Fruit fly (Drosophila melanogaster): ENCODE data around the gene Surf6.

The Surf6 gene

DNA sequence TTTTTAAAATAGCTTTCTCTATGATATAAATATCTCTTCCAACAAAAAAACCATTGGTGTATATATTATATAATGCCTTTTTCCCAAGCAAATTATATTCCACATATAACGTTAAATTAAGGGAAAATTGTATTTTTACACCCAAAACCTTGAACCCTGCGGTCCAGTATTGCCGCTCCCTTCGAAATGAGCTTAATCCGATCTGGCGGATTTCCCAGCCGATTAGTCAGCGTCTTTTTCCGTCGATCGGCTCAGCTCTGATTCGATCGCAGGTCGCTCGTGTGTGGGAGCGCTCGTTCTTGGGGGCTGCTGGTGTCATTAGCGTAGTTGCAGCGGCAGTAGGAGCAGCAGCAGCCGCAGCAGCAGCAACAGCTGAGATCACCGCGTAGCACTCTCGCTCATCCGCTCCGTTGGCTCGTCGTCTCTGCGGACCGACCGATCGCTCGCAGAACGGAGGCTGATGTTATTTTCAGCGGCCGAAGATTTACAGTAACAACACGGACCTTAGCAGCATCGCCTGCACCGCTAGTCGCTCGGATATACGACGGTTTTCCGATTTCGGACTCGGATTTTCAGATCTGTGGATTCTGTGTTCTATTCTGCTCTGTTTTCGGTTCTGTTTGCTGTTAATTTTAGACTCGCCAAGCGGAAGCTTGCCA, 14.2 kb downstream of the Surf6 start, which contains the start of gene CG4733:
CG4733 (plus strand) TSS at position 350 of the 659 bp plus-strand sequence.
- TF ChIP-seq Dif (GFP tag; optimal IDR thresholded peaks at IDR 0.05; ENCODE audit: partially characterized antibody): peak; percentile 32
- peak in 1 of 2 experiments; percentile 50 for TF ChIP-seq dl (GFP tag; optimal IDR thresholded peaks at IDR 0.05; ENCODE audit: insufficient read depth in 1 of 2, partially characterized antibody in 2 of 2)
- TF ChIP-seq woc (GFP tag; optimal IDR thresholded peaks at IDR 0.05): peak; percentile 32
- TF ChIP-seq dmrt93B (GFP tag; optimal IDR thresholded peaks at IDR 0.05): no peak
- no peak for TF ChIP-seq Sp1 (GFP tag; optimal IDR thresholded peaks at IDR 0.05)
- TF ChIP-seq CG32264 (GFP tag; optimal IDR thresholded peaks at IDR 0.05): no peak
- TF ChIP-seq OdsH (GFP tag; optimal IDR thresholded peaks at IDR 0.05): no peak
- peak; percentile 56 for TF ChIP-seq fru (GFP tag; optimal IDR thresholded peaks at IDR 0.05)
- no peak for TF ChIP-seq HLH106 (tag; optimal IDR thresholded peaks at IDR 0.05)
- TF ChIP-seq Myc (optimal IDR thresholded peaks at IDR 0.05): peak; percentile 98
- no peak for TF ChIP-seq Vsx2 (GFP tag; optimal IDR thresholded peaks at IDR 0.05; ENCODE audit: partially characterized antibody)

DNA sequence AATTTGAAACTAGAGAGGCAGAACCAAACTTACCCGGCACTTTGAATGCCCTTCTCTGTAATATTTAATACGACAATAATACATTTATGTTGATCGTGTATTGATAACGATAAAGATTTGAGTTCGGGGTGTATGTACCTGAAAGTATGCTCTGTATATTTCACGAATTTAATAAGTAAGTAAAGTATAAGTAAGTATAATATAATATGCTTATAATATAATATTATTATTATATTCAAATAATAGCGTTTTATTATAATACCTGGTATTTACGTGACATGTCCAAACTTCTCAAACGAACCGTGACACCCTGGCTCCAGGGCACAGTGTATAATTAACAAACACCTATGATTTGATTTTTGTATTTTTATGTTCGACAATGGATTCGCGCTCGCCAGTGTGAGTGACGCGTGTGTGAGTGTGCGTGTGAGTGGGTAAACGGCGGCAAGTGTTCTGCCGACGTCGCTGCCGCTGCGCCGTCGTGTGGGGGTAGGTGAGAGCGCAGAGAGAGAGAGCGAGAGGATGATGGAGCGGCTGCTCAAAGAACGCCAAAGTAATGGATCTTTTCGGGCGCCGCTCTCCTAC, 15.0 kb downstream of the Surf6 start:
- peak; percentile 13 for TF ChIP-seq fru (GFP tag; optimal IDR thresholded peaks at IDR 0.05)
- peak; percentile 56 to 70 for TF ChIP-seq dl (GFP tag; optimal IDR thresholded peaks at IDR 0.05; ENCODE audit: insufficient read depth in 1 of 2, partially characterized antibody in 2 of 2)
- TF ChIP-seq Mio (GFP tag; optimal IDR thresholded peaks at IDR 0.05): no peak
- TF ChIP-seq N (GFP tag; optimal IDR thresholded peaks at IDR 0.05): no peak
- peak; percentile 78 for TF ChIP-seq Dif (GFP tag; optimal IDR thresholded peaks at IDR 0.05; ENCODE audit: partially characterized antibody)

DNA sequence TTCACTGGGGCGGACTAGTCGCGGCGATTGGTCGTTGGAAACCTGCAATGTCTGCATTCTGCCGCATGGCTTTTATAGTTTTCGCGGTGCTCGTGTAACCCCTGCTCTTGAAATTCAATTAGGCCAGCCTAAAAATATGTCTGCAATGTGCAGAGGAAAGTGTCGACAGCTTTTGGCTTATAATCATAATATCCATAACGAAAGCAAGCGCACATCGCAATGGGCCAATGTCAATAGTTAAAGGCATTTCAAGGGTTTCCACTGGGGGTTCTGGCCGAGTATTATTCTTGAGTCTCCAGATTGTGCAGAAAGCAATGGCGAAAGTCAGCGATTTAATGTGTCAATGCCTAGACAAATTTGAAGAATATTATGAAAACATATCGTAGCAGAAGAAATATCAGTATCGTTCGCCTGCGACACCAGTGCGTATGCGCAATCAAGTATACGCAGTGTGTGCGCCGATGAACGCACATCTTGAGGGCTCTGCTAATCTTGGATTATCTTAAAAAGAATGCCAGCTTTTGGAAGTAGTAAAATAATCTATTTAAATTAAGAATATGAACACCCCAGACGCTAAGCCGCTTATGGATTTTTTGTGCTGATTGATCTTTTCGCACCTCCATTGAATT, 16.4 kb downstream of the Surf6 start, which contains the start of gene ninaE:
ninaE (minus strand) TSS at position 51 of the 629 bp plus-strand sequence.
- TF ChIP-seq dmrt93B (GFP tag; optimal IDR thresholded peaks at IDR 0.05) (no peak), br (GFP tag; optimal IDR thresholded peaks at IDR 0.05) (no peak), Hnf4 (GFP tag; optimal IDR thresholded peaks at IDR 0.05) (no peak)

DNA sequence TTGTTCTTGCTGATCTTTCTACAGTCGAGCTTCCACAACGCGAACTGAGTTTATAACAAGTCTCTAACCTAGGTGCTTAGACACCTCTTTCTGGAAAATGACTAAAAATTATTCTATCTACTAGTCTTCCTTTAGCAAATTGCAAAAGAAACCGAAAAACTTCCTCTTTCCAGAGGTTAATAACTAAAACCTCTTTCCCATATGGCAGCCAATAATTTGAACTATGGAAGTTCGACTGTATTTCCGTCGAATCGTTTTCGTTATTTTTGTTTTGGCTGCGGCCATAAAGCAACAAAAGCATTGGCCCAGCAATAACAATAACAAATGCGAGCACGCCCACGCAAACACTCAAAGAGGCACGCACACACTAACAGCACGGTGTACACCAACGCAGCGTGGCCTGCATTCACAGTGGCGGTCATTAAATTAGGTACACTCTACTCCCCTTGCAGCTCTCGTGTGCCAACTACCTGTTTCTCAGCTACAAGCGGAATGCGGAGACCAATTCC, 24.2 kb downstream of the Surf6 start:
- TF ChIP-seq OdsH (GFP tag; optimal IDR thresholded peaks at IDR 0.05): peak; percentile 69
- peak; percentile 17 for TF ChIP-seq psq (GFP tag; optimal IDR thresholded peaks at IDR 0.05)
- no peak for TF ChIP-seq sv (GFP tag; optimal IDR thresholded peaks at IDR 0.05)
- peak; percentile 68 for TF ChIP-seq Sp1 (GFP tag; optimal IDR thresholded peaks at IDR 0.05)
- no peak for TF ChIP-seq usp (GFP tag; optimal IDR thresholded peaks at IDR 0.05)
- no peak for TF ChIP-seq dl (GFP tag; optimal IDR thresholded peaks at IDR 0.05; ENCODE audit: insufficient read depth in 1 of 2, partially characterized antibody in 2 of 2)
- TF ChIP-seq h (GFP tag; optimal IDR thresholded peaks at IDR 0.05): peak; percentile 80
- no peak for TF ChIP-seq pan (optimal IDR thresholded peaks at IDR 0.05)
- peak; percentile 74 for TF ChIP-seq ey (GFP tag; optimal IDR thresholded peaks at IDR 0.05)
- TF ChIP-seq sage (GFP tag; optimal IDR thresholded peaks at IDR 0.05): no peak
- no peak for TF ChIP-seq Hr78 (GFP tag; optimal IDR thresholded peaks at IDR 0.05)
- TF ChIP-seq foxo (GFP tag; optimal IDR thresholded peaks at IDR 0.05): peak; percentile 60 to 79
- no peak for TF ChIP-seq Hnf4 (GFP tag; optimal IDR thresholded peaks at IDR 0.05)
- peak; percentile 67 for TF ChIP-seq HLH106 (tag; optimal IDR thresholded peaks at IDR 0.05)
- TF ChIP-seq dmrt93B (GFP tag; optimal IDR thresholded peaks at IDR 0.05): peak; percentile 48
- TF ChIP-seq Abd-B (GFP tag; optimal IDR thresholded peaks at IDR 0.05): no peak
- peak; percentile 66 for TF ChIP-seq br (GFP tag; optimal IDR thresholded peaks at IDR 0.05)
- TF ChIP-seq Dif (GFP tag; optimal IDR thresholded peaks at IDR 0.05; ENCODE audit: partially characterized antibody): no peak
- TF ChIP-seq rgr (GFP tag; optimal IDR thresholded peaks at IDR 0.05): peak; percentile 73
- no peak for TF ChIP-seq CG32264 (GFP tag; optimal IDR thresholded peaks at IDR 0.05)
- peak; percentile 40 for TF ChIP-seq CG9705 (GFP tag; optimal IDR thresholded peaks at IDR 0.05)
- TF ChIP-seq Rel (GFP tag; optimal IDR thresholded peaks at IDR 0.05): peak; percentile 52
- peak; percentile 39 for TF ChIP-seq Rel (tag; optimal IDR thresholded peaks at IDR 0.05)
- no peak for TF ChIP-seq CrebA (GFP tag; optimal IDR thresholded peaks at IDR 0.05; ENCODE audit: borderline replicate concordance)
- no peak for TF ChIP-seq Dfd (GFP tag; optimal IDR thresholded peaks at IDR 0.05)
- no peak for TF ChIP-seq woc (GFP tag; optimal IDR thresholded peaks at IDR 0.05)
- peak; percentile 67 for TF ChIP-seq fru (GFP tag; optimal IDR thresholded peaks at IDR 0.05)
- no peak for TF ChIP-seq Jra (GFP tag; optimal IDR thresholded peaks at IDR 0.05)
- no peak for TF ChIP-seq N (GFP tag; optimal IDR thresholded peaks at IDR 0.05)

All from whole organism, wandering third instar larva.